Fruit fly (Drosophila melanogaster): ENCODE data around the gene Idh.

The Idh gene

DNA sequence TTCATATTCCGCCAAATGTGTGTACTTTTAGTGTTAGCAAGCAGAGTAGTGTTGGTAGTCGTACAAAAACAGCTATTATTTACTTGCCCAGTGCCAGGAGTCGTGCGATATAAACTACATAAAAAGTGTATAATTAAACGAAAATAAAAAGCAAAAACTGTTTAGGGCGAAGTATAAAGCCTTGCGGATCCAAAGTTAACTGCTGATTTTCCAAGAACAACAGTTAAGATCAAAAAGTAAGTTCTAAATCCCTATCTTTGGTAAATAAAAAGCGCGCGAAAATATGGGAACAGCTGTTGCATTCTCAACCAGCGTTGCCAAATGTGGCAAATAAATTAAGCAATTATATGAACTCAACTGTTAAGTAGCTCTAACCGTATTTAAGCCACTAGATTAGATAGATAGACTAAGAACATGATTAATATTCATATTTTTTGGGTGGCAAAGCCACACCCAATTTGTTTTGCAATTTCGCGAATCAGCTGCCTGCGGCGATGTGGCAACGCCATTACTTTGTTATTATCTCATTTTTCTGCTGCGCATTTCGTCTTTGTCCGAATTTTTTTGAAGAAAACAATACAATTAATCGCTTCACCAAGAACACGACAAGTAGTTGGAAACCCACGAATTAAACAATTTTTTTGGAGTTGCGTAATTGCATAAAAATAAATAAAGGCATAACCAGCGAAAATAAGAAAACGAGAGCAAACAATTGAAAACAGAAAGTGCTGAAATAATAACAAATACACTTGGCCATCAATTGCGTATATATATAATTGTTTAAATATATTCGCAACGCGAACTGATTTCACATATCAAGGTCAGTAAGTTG is 20.2 kb downstream of the Idh start, which contains the start of the genes Prim1 and CG7083 (continued):
- TF ChIP-seq CG4404 (GFP tag; IDR thresholded peaks at IDR 0.05) (no peak), Hmr (GFP tag; optimal IDR thresholded peaks at IDR 0.05) (peak; percentile 54), CG33557 (GFP tag; optimal IDR thresholded peaks at IDR 0.05) (peak; percentile 38), Dll (GFP tag; IDR thresholded peaks at IDR 0.05; ENCODE audit: partially characterized antibody) (0 out of 4 replicates have a peak, but pooled peaks have one; percentile 49), Abd-B (GFP tag; optimal IDR thresholded peaks at IDR 0.05) (peak; percentile 50), Drgx (GFP tag; IDR thresholded peaks at IDR 0.05) (0 out of 2 replicates have a peak, but pooled peaks have one; percentile 13), emc (GFP tag; optimal IDR thresholded peaks at IDR 0.05) (peak; percentile 6), CG1529 (GFP tag; optimal IDR thresholded peaks at IDR 0.05) (peak; percentile 46), TFAM (GFP tag; optimal IDR thresholded peaks at IDR 0.05) (no peak), slbo (GFP tag; IDR thresholded peaks at IDR 0.05) (peak; percentile 75), Trl (optimal IDR thresholded peaks at IDR 0.05) (no peak), Trl (GFP tag; optimal IDR thresholded peaks at IDR 0.05) (peak; percentile 65), CG12236 (GFP tag; optimal IDR thresholded peaks at IDR 0.05) (peak; percentile 33), CG9215 (GFP tag; IDR thresholded peaks at IDR 0.05) (peak; percentile 27; the same call in 1 of the 2 replicates), CG7357 (GFP tag; IDR thresholded peaks at IDR 0.05) (no peak), mam (GFP tag; optimal IDR thresholded peaks at IDR 0.05) (peak; percentile 69), CG17328 (GFP tag; IDR thresholded peaks at IDR 0.05) (peak; percentile 52), Dek (tag; optimal IDR thresholded peaks at IDR 0.05) (no peak), CG31365 (tag; optimal IDR thresholded peaks at IDR 0.05) (no peak), her (GFP tag; optimal IDR thresholded peaks at IDR 0.05) (peak; percentile 61), vnd (GFP tag; IDR thresholded peaks at IDR 0.05; ENCODE audit: partially characterized antibody) (no peak), Hsf (GFP tag; optimal IDR thresholded peaks at IDR 0.05) (peak; percentile 66), org-1 (GFP tag; optimal IDR thresholded peaks at IDR 0.05) (no peak), z (GFP tag; IDR thresholded peaks at IDR 0.05) (no peak), gem (tag; optimal IDR thresholded peaks at IDR 0.05) (peak; percentile 71), Gug (GFP tag; IDR thresholded peaks at IDR 0.05) (peak; percentile 23; the same call in 1 of the 4 replicates), pb (GFP tag; optimal IDR thresholded peaks at IDR 0.05) (peak; percentile 21), luna (GFP tag; optimal IDR thresholded peaks at IDR 0.05) (peak; percentile 5), tx (GFP tag; optimal IDR thresholded peaks at IDR 0.05) (peak; percentile 66), CkIIα-i1 (GFP tag; IDR thresholded peaks at IDR 0.05) (no peak), CG9797 (GFP tag; optimal IDR thresholded peaks at IDR 0.05) (peak; percentile 19), CG18764 (GFP tag; optimal IDR thresholded peaks at IDR 0.05) (peak; percentile 29), CrebB (tag; optimal IDR thresholded peaks at IDR 0.05) (no peak), Adf1 (GFP tag; IDR thresholded peaks at IDR 0.05) (no peak), cato (GFP tag; optimal IDR thresholded peaks at IDR 0.05; ENCODE audit: borderline replicate concordance) (no peak), CG11723 (GFP tag; optimal IDR thresholded peaks at IDR 0.05) (peak; percentile 5), HLHmδ (GFP tag; optimal IDR thresholded peaks at IDR 0.05) (no peak), Optix (GFP tag; IDR thresholded peaks at IDR 0.05) (no peak), CG13775 (GFP tag; optimal IDR thresholded peaks at IDR 0.05) (peak; percentile 68), Oaz (GFP tag; IDR thresholded peaks at IDR 0.05) (no peak), stwl (tag; optimal IDR thresholded peaks at IDR 0.05) (peak; percentile 65), Kr (GFP tag; optimal IDR thresholded peaks at IDR 0.05) (no peak), cas (GFP tag; IDR thresholded peaks at IDR 0.05) (no peak), CG14441 (GFP tag; IDR thresholded peaks at IDR 0.05) (no peak), br (optimal IDR thresholded peaks at IDR 0.05) (no peak), sc (optimal IDR thresholded peaks at IDR 0.05) (no peak), sc (GFP tag; optimal IDR thresholded peaks at IDR 0.05) (peak; percentile 48), CG9932 (GFP tag; IDR thresholded peaks at IDR 0.05) (peak; percentile 50; the same call in 1 of the 2 replicates), rib (GFP tag; IDR thresholded peaks at IDR 0.05) (peak; percentile 89), wor (GFP tag; IDR thresholded peaks at IDR 0.05) (no peak), CG6765 (GFP tag; optimal IDR thresholded peaks at IDR 0.05) (peak; percentile 3)

All from whole organism, embryonic.